Fruit fly (Drosophila melanogaster) whole organism, embryonic: ENCODE data around the gene CG8289.

Experiments used
- CG10267 ChIP-seq: fragments of 200-800 bp; sonication (Bioruptor generic); optimal IDR thresholded peaks from 2 replicates; lab custom pipeline; 2018; ENCODE audit warnings: missing biosample characterization, mild to moderate bottlenecking, missing genetic modification characterization, moderate library complexity
- CG10321 ChIP-seq: fragments of 200-800 bp; sonication (Bioruptor generic); IDR thresholded peaks from 2 replicates; pipeline ENCODE4 v1.3.6; 2022; ENCODE audit warnings: missing biosample characterization, missing genetic modification characterization
- CG10654 ChIP-seq: fragments of 200-800 bp; sonication (Bioruptor generic); optimal IDR thresholded peaks from 2 replicates; lab custom pipeline; 2016; ENCODE audit warnings: missing biosample characterization, missing genetic modification characterization
- CG11093 ChIP-seq: fragments of 200-800 bp; sonication (Bioruptor generic); IDR thresholded peaks from 3 replicates; pipeline ENCODE4 v1.3.6; 2022; ENCODE audit warnings: missing biosample characterization, missing genetic modification characterization
- CG11560 ChIP-seq: fragments of 200-800 bp; sonication (Bioruptor generic); IDR thresholded peaks from 3 replicates; pipeline ENCODE4 v1.3.6; 2022; ENCODE audit warnings: missing biosample characterization, missing genetic modification characterization
- CG1233 ChIP-seq: fragments of 200-800 bp; sonication (Bioruptor generic); optimal IDR thresholded peaks from 4 replicates; lab custom pipeline; 2018; ENCODE audit warnings: missing biosample characterization, mild to moderate bottlenecking, missing genetic modification characterization
- CG12391 ChIP-seq: fragments of 200-800 bp; sonication (Bioruptor generic); optimal IDR thresholded peaks from 3 replicates; lab custom pipeline; 2018; ENCODE audit warnings: missing biosample characterization, mild to moderate bottlenecking, missing genetic modification characterization, moderate library complexity
- CG13287 ChIP-seq: fragments of 200-800 bp; sonication (Bioruptor generic); IDR thresholded peaks from 2 replicates; pipeline ENCODE4 v1.3.6; 2022; ENCODE audit warnings: missing biosample characterization, missing genetic modification characterization; ENCODE audit not compliant: partially characterized antibody
- CG14710 ChIP-seq: fragments of 200-800 bp; sonication (Bioruptor generic); optimal IDR thresholded peaks from 3 replicates; lab custom pipeline; 2019; ENCODE audit warnings: missing biosample characterization, mild to moderate bottlenecking, missing genetic modification characterization, moderate library complexity
- CG1529 ChIP-seq: fragments of 200-800 bp; sonication (Bioruptor generic); optimal IDR thresholded peaks from 3 replicates; lab custom pipeline; 2018; ENCODE audit warnings: missing biosample characterization, missing genetic modification characterization
- CG15514 ChIP-seq: fragments of 200-800 bp; sonication (Bioruptor generic); optimal IDR thresholded peaks from 3 replicates; lab custom pipeline; 2017; ENCODE audit warnings: missing biosample characterization, missing genetic modification characterization, mild to moderate bottlenecking, moderate library complexity, missing genetic modification reagents
- CG15696 ChIP-seq: fragments of 200-800 bp; sonication (Bioruptor generic); optimal IDR thresholded peaks from 2 replicates; lab custom pipeline; 2019; ENCODE audit warnings: missing biosample characterization, mild to moderate bottlenecking, missing genetic modification characterization, moderate library complexity
- CG1603 ChIP-seq: fragments of 200-800 bp; sonication (Bioruptor generic); optimal IDR thresholded peaks from 2 replicates; lab custom pipeline; 2019; ENCODE audit warnings: missing biosample characterization, mild to moderate bottlenecking, missing genetic modification characterization, moderate library complexity
- CG16815 ChIP-seq: fragments of 200-800 bp; sonication (Bioruptor generic); optimal IDR thresholded peaks from 3 replicates; lab custom pipeline; 2017; ENCODE audit warnings: missing biosample characterization, mild to moderate bottlenecking, missing genetic modification characterization
- CG17328 ChIP-seq: fragments of 200-800 bp; sonication (Bioruptor generic); IDR thresholded peaks from 2 replicates; pipeline ENCODE4 v1.3.6; 2022; ENCODE audit warnings: missing biosample characterization, missing genetic modification characterization
- CG2678 ChIP-seq: fragments of 200-800 bp; sonication (Bioruptor generic); optimal IDR thresholded peaks from 3 replicates; lab custom pipeline; 2019; ENCODE audit warnings: missing biosample characterization, mild to moderate bottlenecking, missing genetic modification characterization, moderate library complexity
- CG31441 ChIP-seq: fragments of 200-800 bp; sonication (Bioruptor generic); IDR thresholded peaks from 2 replicates; pipeline ENCODE4 v1.3.6; 2022; ENCODE audit warnings: missing biosample characterization, missing genetic modification characterization
- CG4328 ChIP-seq: fragments of 200-800 bp; sonication (Bioruptor generic); optimal IDR thresholded peaks from 3 replicates; lab custom pipeline; 2017; ENCODE audit warnings: missing biosample characterization, missing genetic modification reagents, missing genetic modification characterization
- CG9797 ChIP-seq: fragments of 200-800 bp; sonication (Bioruptor generic); optimal IDR thresholded peaks from 3 replicates; lab custom pipeline; 2018; ENCODE audit warnings: missing biosample characterization, mild to moderate bottlenecking, missing genetic modification characterization
- CG9817 ChIP-seq: fragments of 200-800 bp; sonication (Bioruptor generic); optimal IDR thresholded peaks from 2 replicates; lab custom pipeline; 2018; ENCODE audit warnings: missing biosample characterization, mild to moderate bottlenecking, missing genetic modification characterization, moderate library complexity
- Camta ChIP-seq: fragments of 200-800 bp; sonication (Bioruptor generic); optimal IDR thresholded peaks from 2 replicates; lab custom pipeline; 2016; ENCODE audit warnings: missing biosample characterization, missing genetic modification characterization
- Dip2 ChIP-seq: fragments of 200-800 bp; sonication (Bioruptor generic); IDR thresholded peaks from 2 replicates; pipeline ENCODE4 v1.3.6; 2022; ENCODE audit warnings: missing biosample characterization, missing genetic modification characterization
- Dip3 ChIP-seq: fragments of 200-800 bp; sonication (Bioruptor generic); optimal IDR thresholded peaks from 3 replicates; lab custom pipeline; 2016; ENCODE audit warnings: missing biosample characterization, missing genetic modification characterization
- Dll ChIP-seq: fragments of 200-800 bp; sonication (Bioruptor generic); IDR thresholded peaks from 4 replicates; pipeline ENCODE4 v1.3.6; 2022; ENCODE audit warnings: missing biosample characterization, missing genetic modification characterization; ENCODE audit not compliant: partially characterized antibody
- Dp ChIP-seq: fragments of 200-800 bp; sonication (Bioruptor generic); optimal IDR thresholded peaks from 2 replicates; lab custom pipeline; 2018; ENCODE audit warnings: missing biosample characterization, mild to moderate bottlenecking, missing genetic modification characterization, moderate library complexity
- E2f2 ChIP-seq: fragments of 200-800 bp; sonication (Bioruptor generic); IDR thresholded peaks from 2 replicates; pipeline ENCODE4 v1.3.6; 2022; ENCODE audit warnings: missing biosample characterization, missing genetic modification characterization
- Fer2 ChIP-seq: fragments of 200-800 bp; sonication (Bioruptor generic); optimal IDR thresholded peaks from 2 replicates; lab custom pipeline; 2018; ENCODE audit warnings: missing biosample characterization, mild to moderate bottlenecking, missing genetic modification characterization, moderate library complexity
- Lim3 ChIP-seq: fragments of 200-800 bp; sonication (Bioruptor generic); IDR thresholded peaks from 2 replicates; pipeline ENCODE4 v1.3.6; 2022; ENCODE audit warnings: missing biosample characterization, missing genetic modification characterization
- MBD-R2 ChIP-seq: fragments of 200-800 bp; sonication (Bioruptor generic); IDR thresholded peaks from 2 replicates; pipeline ENCODE4 v1.3.6; 2022; ENCODE audit warnings: missing biosample characterization, missing genetic modification characterization
- MESR4 ChIP-seq: fragments of 200-800 bp; sonication (Bioruptor generic); optimal IDR thresholded peaks from 2 replicates; lab custom pipeline; 2018; ENCODE audit warnings: missing biosample characterization, mild to moderate bottlenecking, missing genetic modification characterization, moderate library complexity
- Meics ChIP-seq: fragments of 200-800 bp; sonication (Bioruptor generic); optimal IDR thresholded peaks from 2 replicates; lab custom pipeline; 2017; ENCODE audit warnings: missing biosample characterization, mild to moderate bottlenecking, missing genetic modification characterization
- Nf-YB ChIP-seq: fragments of 200-800 bp; sonication (Bioruptor generic); optimal IDR thresholded peaks from 3 replicates; lab custom pipeline; 2019; ENCODE audit warnings: missing biosample characterization, mild to moderate bottlenecking, missing genetic modification characterization, moderate library complexity
- Stat92E ChIP-seq, 3 experiments: fragments of >200 bp in 2 of 3; fragments of 200-800 bp in 1 of 3; sonication (Bioruptor generic) in 1 of 3; optimal IDR thresholded peaks; 2 replicates each; lab custom pipeline; 2017 to 2019; ENCODE audit warnings: missing biosample characterization in 3 of 3, missing genetic modification characterization in 3 of 3, mild to moderate bottlenecking in 1 of 3, moderate library complexity in 1 of 3
- ci ChIP-seq: fragments of 200-800 bp; sonication (Bioruptor generic); IDR thresholded peaks from 3 replicates; pipeline ENCODE4 v1.3.6; 2022; ENCODE audit warnings: missing biosample characterization, missing genetic modification characterization
- cwo ChIP-seq: fragments of 200-800 bp; sonication (Bioruptor generic); optimal IDR thresholded peaks from 3 replicates; lab custom pipeline; 2017; ENCODE audit warnings: missing biosample characterization, missing genetic modification characterization, mild to moderate bottlenecking, moderate library complexity, missing genetic modification reagents
- exex ChIP-seq: fragments of 200-800 bp; sonication (Bioruptor generic); optimal IDR thresholded peaks from 4 replicates; lab custom pipeline; 2018; ENCODE audit warnings: missing biosample characterization, mild to moderate bottlenecking, missing genetic modification characterization, moderate library complexity
- ftz-f1 ChIP-seq: fragments of 200-800 bp; sonication (Bioruptor generic); optimal IDR thresholded peaks from 2 replicates; lab custom pipeline; 2016; ENCODE audit warnings: missing biosample characterization, missing genetic modification characterization
- gfzf ChIP-seq: fragments of 200-800 bp; sonication (Bioruptor generic); optimal IDR thresholded peaks from 2 replicates; lab custom pipeline; 2016; ENCODE audit warnings: missing biosample characterization, mild to moderate bottlenecking, missing genetic modification characterization, moderate library complexity
- jumu ChIP-seq: fragments of 200-800 bp; sonication (Bioruptor generic); optimal IDR thresholded peaks from 3 replicates; lab custom pipeline; 2016; ENCODE audit warnings: missing biosample characterization, missing genetic modification characterization
- kni ChIP-seq: fragments of 200-800 bp; sonication (Bioruptor generic); optimal IDR thresholded peaks from 3 replicates; lab custom pipeline; 2017; ENCODE audit warnings: mild to moderate bottlenecking, missing biosample characterization, missing genetic modification reagents, missing genetic modification characterization
- lilli ChIP-seq: fragments of 200-800 bp; sonication (Bioruptor generic); optimal IDR thresholded peaks from 3 replicates; lab custom pipeline; 2016; ENCODE audit warnings: missing biosample characterization, missing genetic modification characterization
- odd ChIP-seq: fragments of 200-800 bp; sonication (Bioruptor generic); optimal IDR thresholded peaks from 2 replicates; lab custom pipeline; 2017; ENCODE audit warnings: missing biosample characterization, mild to moderate bottlenecking, missing genetic modification characterization
- pita ChIP-seq: fragments of 200-800 bp; sonication (Bioruptor generic); optimal IDR thresholded peaks from 2 replicates; lab custom pipeline; 2017; ENCODE audit warnings: missing biosample characterization, mild to moderate bottlenecking, missing genetic modification characterization
- pum ChIP-seq: fragments of 200-800 bp; sonication (Bioruptor generic); optimal IDR thresholded peaks from 2 replicates; lab custom pipeline; 2016; ENCODE audit warnings: missing biosample characterization, missing genetic modification characterization
- pzg ChIP-seq: fragments of 200-800 bp; sonication (Bioruptor generic); optimal IDR thresholded peaks from 3 replicates; lab custom pipeline; 2018; ENCODE audit warnings: missing biosample characterization, mild to moderate bottlenecking, missing genetic modification characterization, moderate library complexity
- tll ChIP-seq, 2 experiments: fragments of 200-800 bp in 1 of 2; fragments of >200 bp in 1 of 2; sonication (Bioruptor generic) in 1 of 2; optimal IDR thresholded peaks; 2 replicates each; lab custom pipeline; 2017 to 2019; ENCODE audit warnings: missing biosample characterization in 2 of 2, missing genetic modification characterization in 2 of 2, mild to moderate bottlenecking in 1 of 2, moderate library complexity in 1 of 2
- zen ChIP-seq: fragments of 200-800 bp; sonication (Bioruptor generic); optimal IDR thresholded peaks from 3 replicates; lab custom pipeline; 2018; ENCODE audit warnings: missing biosample characterization, mild to moderate bottlenecking, missing genetic modification characterization, moderate library complexity

Gene CG8289

dm6 chrX:17631996-17632612 is 3.7 kb downstream of the CG8289 start, which contains the start of the genes corolla and ND-24 (continued):
- TF ChIP-seq CG17328 (GFP tag; lab: Robert Waterston, UW), result peak; percentile 89
- peak; percentile 84 for TF ChIP-seq ci
- TF ChIP-seq ftz-f1 (GFP tag; lab: Kevin White, UChicago), result peak; percentile 8
- TF ChIP-seq CG4328 (GFP tag; lab: Kevin White, UChicago), result peak; percentile 63
- TF ChIP-seq tll (GFP tag; optimal IDR thresholded peaks at IDR 0.05; lab: Kevin White, UChicago), result peak in 1 of 2 experiments; percentile 22
- TF ChIP-seq lilli, result peak; percentile 93
- no peak for TF ChIP-seq kni (GFP tag; lab: Kevin White, UChicago)
- no peak for TF ChIP-seq odd (GFP tag; lab: Kevin White, UChicago)

dm6 chrX:17629317-17629716 is 6.5 kb downstream of the CG8289 start, which contains the start of gene CG8326:
CG8326 (minus strand) TSS chrX:17629492.
- TF ChIP-seq CG11560 (tag; lab: Robert Waterston, UW) (no peak), E2f2 (GFP tag; lab: Robert Waterston, UW) (peak; percentile 75), jumu (GFP tag; lab: Kevin White, UChicago) (no peak), gfzf (GFP tag; lab: Kevin White, UChicago) (peak; percentile 62), pzg (peak; percentile 52), Dip2 (GFP tag; lab: Robert Waterston, UW) (no peak), CG16815 (no peak), MESR4 (GFP tag; lab: Kevin White, UChicago) (peak; percentile 31), CG12391 (no peak), Lim3 (no peak), CG15696 (no peak), CG9797 (GFP tag; lab: Kevin White, UChicago) (peak; percentile 30), Dip3 (GFP tag; lab: Kevin White, UChicago) (no peak), Dll (GFP tag; lab: Robert Waterston, UW) (no peak), CG10321 (GFP tag; lab: Robert Waterston, UW) (no peak), CG10267 (peak; percentile 15), Camta (GFP tag; lab: Kevin White, UChicago) (no peak), CG2678 (tag; lab: Kevin White, UChicago) (no peak), CG1603 (tag; lab: Kevin White, UChicago) (peak; percentile 14), CG1529 (GFP tag; lab: Kevin White, UChicago) (no peak), CG9817 (tag; lab: Kevin White, UChicago) (no peak), pita (GFP tag; lab: Kevin White, UChicago) (peak; percentile 22), CG15514 (GFP tag; lab: Kevin White, UChicago) (peak; percentile 15), Fer2 (no peak), Nf-YB (GFP tag; lab: Kevin White, UChicago) (no peak), CG13287 (peak; percentile 15; the same call in 1 of the 2 replicates), Dp (peak; percentile 69), CG10654 (GFP tag; lab: Kevin White, UChicago) (no peak), CG11093 (GFP tag; lab: Robert Waterston, UW) (no peak), Meics (GFP tag; lab: Kevin White, UChicago) (no peak), MBD-R2 (GFP tag; lab: Robert Waterston, UW) (peak; percentile 49; the same call in 1 of the 2 replicates), cwo (no peak), pum (GFP tag; lab: Kevin White, UChicago) (no peak), Stat92E (GFP tag; optimal IDR thresholded peaks at IDR 0.05; lab: Kevin White, UChicago) (no peak), exex (tag; lab: Kevin White, UChicago) (peak; percentile 42), CG1233 (GFP tag; lab: Kevin White, UChicago) (no peak), CG31441 (GFP tag; lab: Robert Waterston, UW) (no peak), CG14710 (tag; lab: Kevin White, UChicago) (peak; percentile 7), zen (tag; lab: Kevin White, UChicago) (peak; percentile 4)
